Fruit fly (Drosophila melanogaster) whole organism, embryonic: Measurements from ENCODE around the gene Gart.

Experiments
- CG10209 ChIP-seq: fragments of 200-800 bp; sonication (Bioruptor generic); optimal IDR thresholded peaks from 3 replicates; lab custom pipeline; 2017; ENCODE audit warnings: missing biosample characterization, mild to moderate bottlenecking, missing genetic modification characterization, missing genetic modification reagents
- CG10366 ChIP-seq: fragments of 200-800 bp; sonication (Bioruptor generic); IDR thresholded peaks from 2 replicates; pipeline ENCODE4 v1.3.6; 2022; ENCODE audit warnings: missing biosample characterization, missing genetic modification characterization
- CG11398 ChIP-seq: fragments of 200-800 bp; sonication (Bioruptor generic); optimal IDR thresholded peaks from 2 replicates; lab custom pipeline; 2016; ENCODE audit warnings: missing biosample characterization, missing genetic modification characterization
- CG12071 ChIP-seq: fragments of 200-800 bp; sonication (Bioruptor generic); optimal IDR thresholded peaks from 3 replicates; lab custom pipeline; 2018; ENCODE audit warnings: missing biosample characterization, mild to moderate bottlenecking, missing genetic modification characterization
- CG13624 ChIP-seq: fragments of 200-800 bp; sonication (Bioruptor generic); optimal IDR thresholded peaks from 2 replicates; lab custom pipeline; 2016; ENCODE audit warnings: missing biosample characterization, missing genetic modification characterization
- CG14050 ChIP-seq: fragments of 200-800 bp; sonication (Bioruptor generic); IDR thresholded peaks from 3 replicates; pipeline ENCODE4 v1.3.6; 2022; ENCODE audit warnings: missing biosample characterization, missing genetic modification characterization
- CG1602 ChIP-seq: fragments of 200-800 bp; sonication (Bioruptor generic); optimal IDR thresholded peaks from 3 replicates; lab custom pipeline; 2016; ENCODE audit warnings: missing biosample characterization, missing genetic modification characterization
- CG16815 ChIP-seq: fragments of 200-800 bp; sonication (Bioruptor generic); optimal IDR thresholded peaks from 3 replicates; lab custom pipeline; 2017; ENCODE audit warnings: missing biosample characterization, mild to moderate bottlenecking, missing genetic modification characterization
- CG17186 ChIP-seq: fragments of 200-800 bp; sonication (Bioruptor generic); optimal IDR thresholded peaks from 3 replicates; lab custom pipeline; 2017; ENCODE audit warnings: missing biosample characterization, missing genetic modification reagents, missing genetic modification characterization
- CG17612 ChIP-seq: fragments of 200-800 bp; sonication (Bioruptor generic); IDR thresholded peaks from 2 replicates; pipeline ENCODE4 v1.3.6; 2022; ENCODE audit warnings: missing biosample characterization, missing genetic modification characterization
- CG18476 ChIP-seq: fragments of 200-800 bp; sonication (Bioruptor generic); optimal IDR thresholded peaks from 2 replicates; lab custom pipeline; 2016; ENCODE audit warnings: missing biosample characterization, mild to moderate bottlenecking, missing genetic modification characterization
- CG3065 ChIP-seq: fragments of 200-800 bp; sonication (Bioruptor generic); optimal IDR thresholded peaks from 2 replicates; lab custom pipeline; 2016; ENCODE audit warnings: missing biosample characterization, missing genetic modification characterization
- CG3726 ChIP-seq: fragments of 200-800 bp; sonication (Bioruptor generic); IDR thresholded peaks from 3 replicates; pipeline ENCODE4, ENCODE4 v1.3.6; 2022; ENCODE audit warnings: missing biosample characterization, missing genetic modification characterization
- CG7745 ChIP-seq: fragments of 200-800 bp; sonication (Bioruptor generic); optimal IDR thresholded peaks from 2 replicates; lab custom pipeline; 2018; ENCODE audit warnings: missing biosample characterization, mild to moderate bottlenecking, missing genetic modification characterization, moderate library complexity
- CrebB ChIP-seq: fragments of 200-800 bp; sonication (Bioruptor generic); optimal IDR thresholded peaks from 3 replicates; lab custom pipeline; 2018; ENCODE audit warnings: missing biosample characterization, mild to moderate bottlenecking, missing genetic modification characterization
- Dbx ChIP-seq: fragments of 200-800 bp; sonication (Bioruptor generic); IDR thresholded peaks from 3 replicates; pipeline ENCODE4 v1.3.6; 2022; ENCODE audit warnings: missing biosample characterization, missing genetic modification characterization
- Dip2 ChIP-seq: fragments of 200-800 bp; sonication (Bioruptor generic); IDR thresholded peaks from 2 replicates; pipeline ENCODE4 v1.3.6; 2022; ENCODE audit warnings: missing biosample characterization, missing genetic modification characterization
- E2f1 ChIP-seq: fragments of 200-800 bp; sonication (Bioruptor generic); IDR thresholded peaks from 2 replicates; pipeline ENCODE4 v1.3.6; 2022; ENCODE audit warnings: missing biosample characterization, missing genetic modification characterization
- Elba2 ChIP-seq: fragments of 200-800 bp; sonication (Bioruptor generic); optimal IDR thresholded peaks from 3 replicates; lab custom pipeline; 2016; ENCODE audit warnings: missing biosample characterization, missing genetic modification characterization
- Fer1 ChIP-seq: fragments of 200-800 bp; sonication (Bioruptor generic); optimal IDR thresholded peaks from 2 replicates; lab custom pipeline; 2017; ENCODE audit warnings: missing biosample characterization, mild to moderate bottlenecking, missing genetic modification characterization
- GATAe ChIP-seq: fragments of 200-800 bp; sonication (Bioruptor generic); conservative IDR thresholded peaks from 2 replicates; pipeline ENCODE4 v1.3.6; 2022; ENCODE audit warnings: missing biosample characterization, missing genetic modification characterization
- Hey ChIP-seq: fragments of 200-800 bp; sonication (Bioruptor generic); optimal IDR thresholded peaks from 3 replicates; lab custom pipeline; 2018; ENCODE audit warnings: missing biosample characterization, mild to moderate bottlenecking, missing genetic modification characterization
- Kr ChIP-seq: fragments of 200-800 bp; sonication (Bioruptor generic); optimal IDR thresholded peaks from 2 replicates; lab custom pipeline; 2017; ENCODE audit warnings: missing biosample characterization, mild to moderate bottlenecking, missing genetic modification characterization
- Lim3 ChIP-seq: fragments of 200-800 bp; sonication (Bioruptor generic); IDR thresholded peaks from 2 replicates; pipeline ENCODE4 v1.3.6; 2022; ENCODE audit warnings: missing biosample characterization, missing genetic modification characterization
- MESR4 ChIP-seq: fragments of 200-800 bp; sonication (Bioruptor generic); optimal IDR thresholded peaks from 2 replicates; lab custom pipeline; 2018; ENCODE audit warnings: missing biosample characterization, mild to moderate bottlenecking, missing genetic modification characterization, moderate library complexity
- Mes4 ChIP-seq: fragments of 200-800 bp; sonication (Bioruptor generic); optimal IDR thresholded peaks from 2 replicates; lab custom pipeline; 2016; ENCODE audit warnings: missing biosample characterization, missing genetic modification characterization
- Mrtf ChIP-seq: fragments of 200-800 bp; sonication (Bioruptor generic); IDR thresholded peaks from 3 replicates; pipeline ENCODE4 v1.3.6; 2022; ENCODE audit warnings: missing biosample characterization, missing genetic modification characterization
- NfI ChIP-seq: fragments of 200-800 bp; sonication (Bioruptor generic); optimal IDR thresholded peaks from 3 replicates; lab custom pipeline; 2018; ENCODE audit warnings: missing biosample characterization, mild to moderate bottlenecking, missing genetic modification characterization, moderate library complexity
- PHDP ChIP-seq: fragments of 200-800 bp; sonication (Bioruptor generic); optimal IDR thresholded peaks from 3 replicates; lab custom pipeline; 2018; ENCODE audit warnings: missing biosample characterization, mild to moderate bottlenecking, missing genetic modification characterization, moderate library complexity
- Ptx1 ChIP-seq: fragments of 200-800 bp; sonication (Bioruptor generic); IDR thresholded peaks from 2 replicates; pipeline ENCODE4 v1.3.6; 2022; ENCODE audit warnings: missing biosample characterization, missing genetic modification characterization
- Sox100B ChIP-seq: fragments of 200-800 bp; sonication (Bioruptor generic); optimal IDR thresholded peaks from 3 replicates; lab custom pipeline; 2018; ENCODE audit warnings: missing biosample characterization, mild to moderate bottlenecking, missing genetic modification characterization
- Sry-β ChIP-seq: fragments of 200-800 bp; sonication (Bioruptor generic); optimal IDR thresholded peaks from 2 replicates; lab custom pipeline; 2018; ENCODE audit warnings: missing biosample characterization, mild to moderate bottlenecking, missing genetic modification characterization, moderate library complexity
- Ssrp ChIP-seq: fragments of 200-800 bp; sonication (Bioruptor generic); optimal IDR thresholded peaks from 2 replicates; lab custom pipeline; 2018; ENCODE audit warnings: missing biosample characterization, mild to moderate bottlenecking, missing genetic modification characterization, moderate library complexity
- YL-1 ChIP-seq: fragments of 200-800 bp; sonication (Bioruptor generic); optimal IDR thresholded peaks from 3 replicates; lab custom pipeline; 2017; ENCODE audit warnings: missing biosample characterization, mild to moderate bottlenecking, missing genetic modification characterization
- ab ChIP-seq: fragments of 200-800 bp; sonication (Bioruptor generic); optimal IDR thresholded peaks from 2 replicates; lab custom pipeline; 2016; ENCODE audit warnings: missing biosample characterization, missing genetic modification characterization
- al ChIP-seq: fragments of 200-800 bp; sonication (Bioruptor generic); IDR thresholded peaks from 2 replicates; pipeline ENCODE4 v1.3.6; 2022; ENCODE audit warnings: missing biosample characterization, missing genetic modification characterization
- bab2 ChIP-seq: fragments of 200-800 bp; sonication (Bioruptor generic); optimal IDR thresholded peaks from 2 replicates; lab custom pipeline; 2016; ENCODE audit warnings: missing biosample characterization, missing genetic modification characterization
- crc ChIP-seq: fragments of 200-800 bp; sonication (Bioruptor generic); optimal IDR thresholded peaks from 2 replicates; lab custom pipeline; 2016; ENCODE audit warnings: missing biosample characterization, missing genetic modification characterization
- cwo ChIP-seq: fragments of 200-800 bp; sonication (Bioruptor generic); optimal IDR thresholded peaks from 3 replicates; lab custom pipeline; 2017; ENCODE audit warnings: missing biosample characterization, missing genetic modification characterization, mild to moderate bottlenecking, moderate library complexity, missing genetic modification reagents
- fd102C ChIP-seq: fragments of 200-800 bp; sonication (Bioruptor generic); optimal IDR thresholded peaks from 2 replicates; lab custom pipeline; 2018; ENCODE audit warnings: missing biosample characterization, mild to moderate bottlenecking, missing genetic modification characterization, moderate library complexity
- gro ChIP-seq: fragments of 200-800 bp; sonication (Bioruptor generic); optimal IDR thresholded peaks from 2 replicates; lab custom pipeline; 2016; ENCODE audit warnings: missing biosample characterization, missing genetic modification characterization
- h ChIP-seq: fragments of >200 bp; optimal IDR thresholded peaks from 2 replicates; lab custom pipeline; 2017
- jumu ChIP-seq: fragments of 200-800 bp; sonication (Bioruptor generic); optimal IDR thresholded peaks from 3 replicates; lab custom pipeline; 2016; ENCODE audit warnings: missing biosample characterization, missing genetic modification characterization
- pb ChIP-seq: fragments of 200-800 bp; sonication (Bioruptor generic); optimal IDR thresholded peaks from 3 replicates; lab custom pipeline; 2016; ENCODE audit warnings: missing biosample characterization, missing genetic modification characterization
- pho ChIP-seq: fragments of 200-800 bp; sonication (Bioruptor generic); optimal IDR thresholded peaks from 2 replicates; lab custom pipeline; 2016; ENCODE audit warnings: missing biosample characterization, missing genetic modification characterization
- row ChIP-seq: fragments of 200-800 bp; sonication (Bioruptor generic); IDR thresholded peaks from 3 replicates; pipeline ENCODE4 v1.3.6; 2022; ENCODE audit warnings: missing biosample characterization, missing genetic modification characterization
- sd ChIP-seq: fragments of 200-800 bp; sonication (Bioruptor generic); optimal IDR thresholded peaks from 3 replicates; lab custom pipeline; 2018; ENCODE audit warnings: missing biosample characterization, mild to moderate bottlenecking, missing genetic modification characterization, moderate library complexity
- slbo ChIP-seq: fragments of 200-800 bp; sonication (Bioruptor generic); IDR thresholded peaks from 2 replicates; pipeline ENCODE4 v1.3.6; 2022; ENCODE audit warnings: missing biosample characterization, missing genetic modification characterization
- ssp ChIP-seq: fragments of 200-800 bp; sonication (Bioruptor generic); IDR thresholded peaks from 2 replicates; pipeline ENCODE4 v1.3.6; 2022; ENCODE audit warnings: missing biosample characterization, missing genetic modification characterization
- zf30C ChIP-seq: fragments of 200-800 bp; sonication (Bioruptor generic); optimal IDR thresholded peaks from 3 replicates; lab custom pipeline; 2018; ENCODE audit warnings: missing biosample characterization, mild to moderate bottlenecking, missing genetic modification characterization
- zfh2 ChIP-seq: fragments of 200-800 bp; sonication (Bioruptor generic); optimal IDR thresholded peaks from 2 replicates; lab custom pipeline; 2016; ENCODE audit warnings: missing biosample characterization, missing genetic modification characterization

The Gart gene

dm6 chr2L:7033100-7033675, 9.5 kb upstream of the Gart start (continued):
- no peak for TF ChIP-seq CG7745 (tag; lab: Kevin White, UChicago)
- no peak for TF ChIP-seq Lim3 (GFP tag; lab: Robert Waterston, UW)
- TF ChIP-seq CG10209 (GFP tag; lab: Kevin White, UChicago) = peak; percentile 20
- TF ChIP-seq CG14050 (GFP tag; lab: Robert Waterston, UW) = no peak
- TF ChIP-seq CG17186 (GFP tag; lab: Kevin White, UChicago) = no peak
- peak; percentile 42; the same call in 1 of the 2 replicates for TF ChIP-seq Ptx1
- TF ChIP-seq Sox100B (GFP tag; lab: Kevin White, UChicago) = no peak
- no peak for TF ChIP-seq zf30C (GFP tag; lab: Kevin White, UChicago)
- TF ChIP-seq CG10366 = no peak
- TF ChIP-seq pho (GFP tag; lab: Kevin White, UChicago) = no peak
- TF ChIP-seq ssp (GFP tag; lab: Robert Waterston, UW) = no peak
- TF ChIP-seq YL-1 (GFP tag; lab: Kevin White, UChicago) = no peak
- TF ChIP-seq pb = peak; percentile 33
- TF ChIP-seq CG3065 (GFP tag; lab: Kevin White, UChicago) = no peak
- TF ChIP-seq CG16815 (GFP tag; lab: Kevin White, UChicago) = no peak
- TF ChIP-seq h (lab: Kevin White, UChicago) = no peak
- no peak for TF ChIP-seq Elba2 (GFP tag; lab: Kevin White, UChicago)
- TF ChIP-seq row = peak; percentile 24; the same call in 1 of the 3 replicates

dm6 chr2L:7032517-7032951, 8.8 kb upstream of the Gart start, which contains the start of the genes Rab30 and Caper:
Rab30 (minus strand) TSS chr2L:7032606.
Caper (plus strand) TSS chr2L:7032721.
- TF ChIP-seq CG17612 (GFP tag; lab: Robert Waterston, UW) (no peak), slbo (GFP tag; lab: Robert Waterston, UW) (peak; percentile 79), fd102C (no peak), MESR4 (GFP tag; lab: Kevin White, UChicago) (peak; percentile 94), Sry-β (GFP tag; lab: Kevin White, UChicago) (no peak), CG1602 (GFP tag; lab: Kevin White, UChicago) (peak; percentile 15), Kr (GFP tag; lab: Kevin White, UChicago) (no peak), ab (GFP tag; lab: Kevin White, UChicago) (no peak), E2f1 (no peak), CG13624 (peak; percentile 80), sd (tag; lab: Kevin White, UChicago) (peak; percentile 94), Hey (tag; lab: Kevin White, UChicago) (no peak), CG18476 (GFP tag; lab: Kevin White, UChicago) (no peak), NfI (GFP tag; lab: Kevin White, UChicago) (peak; percentile 47), crc (GFP tag; lab: Kevin White, UChicago) (no peak), zfh2 (GFP tag; lab: Kevin White, UChicago) (peak; percentile 77), PHDP (peak; percentile 51), Ssrp (tag; lab: Kevin White, UChicago) (no peak), jumu (peak; percentile 67), CG17186 (GFP tag; lab: Kevin White, UChicago) (no peak), Fer1 (GFP tag; lab: Kevin White, UChicago) (peak; percentile 22), cwo (GFP tag; lab: Kevin White, UChicago) (no peak), GATAe (GFP tag; lab: Robert Waterston, UW) (no peak), CG12071 (GFP tag; lab: Kevin White, UChicago) (no peak), CG11398 (GFP tag; lab: Kevin White, UChicago) (peak; percentile 59), Mes4 (GFP tag; lab: Kevin White, UChicago) (peak; percentile 25), al (GFP tag; lab: Robert Waterston, UW) (peak; percentile 52), Mrtf (GFP tag; lab: Robert Waterston, UW) (no peak), CrebB (tag; lab: Kevin White, UChicago) (peak; percentile 13), gro (GFP tag; lab: Kevin White, UChicago) (peak; percentile 80), Dbx (GFP tag; lab: Robert Waterston, UW) (peak; percentile 84), CG3726 (GFP tag; lab: Robert Waterston, UW) (no peak), CG14050 (GFP tag; lab: Robert Waterston, UW) (peak; percentile 35; the same call in 2 of the 3 replicates), Dip2 (GFP tag; lab: Robert Waterston, UW) (no peak), bab2 (GFP tag; lab: Kevin White, UChicago) (peak; percentile 61)
